In genomic region chrX:17679642-17680571, dm6 we compare ENCODE assay signal across 1 fruit fly cellular context.
TF ChIP-seq lines count a peak whose summit lies in the region.

No protein-coding gene starts in this region.

TF ChIP-seq in whole organism, embryonic, 481 proteins besides CTCF, POLR2A, EP300 and RAD21 (continued from another document):
- TF ChIP-seq Hsf (GFP tag; optimal IDR thresholded peaks at IDR 0.05; lab: Kevin White, UChicago) (no peak), D19B (GFP tag; optimal IDR thresholded peaks at IDR 0.05; lab: Kevin White, UChicago) (no peak), Drgx (GFP tag; IDR thresholded peaks at IDR 0.05; lab: Robert Waterston, UW) (peak; percentile 62), CG13624 (GFP tag; optimal IDR thresholded peaks at IDR 0.05; lab: Kevin White, UChicago) (no peak), CG15269 (tag; optimal IDR thresholded peaks at IDR 0.05; lab: Kevin White, UChicago) (peak; percentile 26), Ets65A (GFP tag; lab: Kevin White, UChicago) (peak; percentile 8), CrebB (tag; optimal IDR thresholded peaks at IDR 0.05; lab: Kevin White, UChicago) (no peak), CG1024 (GFP tag; IDR thresholded peaks at IDR 0.05; lab: Robert Waterston, UW) (no peak), CG7271 (tag; optimal IDR thresholded peaks at IDR 0.05; lab: Kevin White, UChicago) (no peak), CG4617 (GFP tag; optimal IDR thresholded peaks at IDR 0.05; lab: Kevin White, UChicago; ENCODE audit: borderline replicate concordance) (no peak), CG10462 (GFP tag; optimal IDR thresholded peaks at IDR 0.05; lab: Kevin White, UChicago) (no peak), Aef1 (GFP tag; IDR thresholded peaks at IDR 0.05; lab: Robert Waterston, UW) (no peak), CG12071 (GFP tag; optimal IDR thresholded peaks at IDR 0.05; lab: Kevin White, UChicago) (no peak), CG18764 (GFP tag; optimal IDR thresholded peaks at IDR 0.05; lab: Kevin White, UChicago) (no peak), sr (GFP tag; IDR thresholded peaks at IDR 0.05; lab: Robert Waterston, UW) (peak; percentile 81; the same call in 2 of the 3 replicates), vvl (GFP tag; IDR thresholded peaks at IDR 0.05; lab: Robert Waterston, UW) (peak; percentile 74; the same call in 1 of the 2 replicates), CG10267 (tag; optimal IDR thresholded peaks at IDR 0.05; lab: Kevin White, UChicago) (no peak), CG9437 (GFP tag; optimal IDR thresholded peaks at IDR 0.05; lab: Kevin White, UChicago) (no peak), Nf-YA (GFP tag; IDR thresholded peaks at IDR 0.05; lab: Robert Waterston, UW) (no peak), CG11504 (tag; optimal IDR thresholded peaks at IDR 0.05; lab: Kevin White, UChicago) (peak; percentile 48), nmo (GFP tag; optimal IDR thresholded peaks at IDR 0.05; lab: Kevin White, UChicago) (peak; percentile 1), HHEX (GFP tag; optimal IDR thresholded peaks at IDR 0.05; lab: Kevin White, UChicago) (no peak), CG18619 (GFP tag; optimal IDR thresholded peaks at IDR 0.05; lab: Kevin White, UChicago) (no peak), ftz-f1 (GFP tag; optimal IDR thresholded peaks at IDR 0.05; lab: Kevin White, UChicago) (no peak), Sox100B (GFP tag; optimal IDR thresholded peaks at IDR 0.05; lab: Kevin White, UChicago) (peak; percentile 37), chm (GFP tag; IDR thresholded peaks at IDR 0.05; lab: Robert Waterston, UW) (no peak), dysf (GFP tag; IDR thresholded peaks at IDR 0.05; lab: Robert Waterston, UW) (0 out of 3 replicates have a peak, but pooled peaks have one; percentile 27), dpn (GFP tag; optimal IDR thresholded peaks at IDR 0.05; lab: Kevin White, UChicago) (no peak), nom (GFP tag; optimal IDR thresholded peaks at IDR 0.05; lab: Kevin White, UChicago) (peak; percentile 55), ken (GFP tag; IDR thresholded peaks at IDR 0.05; lab: Robert Waterston, UW) (no peak), shn (GFP tag; optimal IDR thresholded peaks at IDR 0.05; lab: Kevin White, UChicago) (no peak)
